Fruit fly (Drosophila melanogaster) whole organism, embryonic: Measurements from ENCODE around the gene PIG-Q.
A peak's percentile ranks its signal among the peaks of the same experiment; 100 is the strongest.

Source experiments
- ATbp ChIP-seq: fragments of 200-800 bp; sonication (Bioruptor generic); optimal IDR thresholded peaks from 2 replicates; lab custom pipeline; 2017; ENCODE audit warnings: missing biosample characterization, mild to moderate bottlenecking, missing genetic modification characterization, missing genetic modification reagents
- Ada2b ChIP-seq: fragments of 200-800 bp; sonication (Bioruptor generic); IDR thresholded peaks from 2 replicates; pipeline ENCODE4 v1.3.6; 2022; ENCODE audit warnings: missing biosample characterization, missing genetic modification characterization
- Antp ChIP-seq: fragments of 200-800 bp; sonication (Bioruptor generic); optimal IDR thresholded peaks from 3 replicates; lab custom pipeline; 2016; ENCODE audit warnings: missing biosample characterization, missing genetic modification characterization
- Atf3 ChIP-seq: fragments of 200-800 bp; sonication (Bioruptor generic); optimal IDR thresholded peaks from 3 replicates; lab custom pipeline; 2016; ENCODE audit warnings: missing biosample characterization, missing genetic modification characterization
- CG10267 ChIP-seq: fragments of 200-800 bp; sonication (Bioruptor generic); optimal IDR thresholded peaks from 2 replicates; lab custom pipeline; 2018; ENCODE audit warnings: missing biosample characterization, mild to moderate bottlenecking, missing genetic modification characterization, moderate library complexity
- CG10366 ChIP-seq: fragments of 200-800 bp; sonication (Bioruptor generic); IDR thresholded peaks from 2 replicates; pipeline ENCODE4 v1.3.6; 2022; ENCODE audit warnings: missing biosample characterization, missing genetic modification characterization
- CG11456 ChIP-seq: fragments of 200-800 bp; sonication (Bioruptor generic); IDR thresholded peaks from 3 replicates; pipeline ENCODE4 v1.3.6; 2022; ENCODE audit warnings: missing biosample characterization, missing genetic modification characterization
- CG13624 ChIP-seq: fragments of 200-800 bp; sonication (Bioruptor generic); optimal IDR thresholded peaks from 2 replicates; lab custom pipeline; 2016; ENCODE audit warnings: missing biosample characterization, missing genetic modification characterization
- CG14014 ChIP-seq: fragments of 200-800 bp; sonication (Bioruptor generic); IDR thresholded peaks from 2 replicates; pipeline ENCODE4 v1.3.6; 2022; ENCODE audit warnings: missing biosample characterization, missing genetic modification characterization
- CG17361 ChIP-seq: fragments of 200-800 bp; sonication (Bioruptor generic); IDR thresholded peaks from 3 replicates; pipeline ENCODE4 v1.3.6; 2022; ENCODE audit warnings: missing biosample characterization, missing genetic modification characterization
- CG31365 ChIP-seq: fragments of 200-800 bp; sonication (Bioruptor generic); optimal IDR thresholded peaks from 2 replicates; lab custom pipeline; 2018; ENCODE audit warnings: missing biosample characterization, mild to moderate bottlenecking, missing genetic modification characterization
- CG32532 ChIP-seq: fragments of 200-800 bp; sonication (Bioruptor generic); IDR thresholded peaks from 2 replicates; pipeline ENCODE4 v1.3.6; 2022; ENCODE audit warnings: missing biosample characterization, missing genetic modification characterization
- CG32767 ChIP-seq: fragments of 200-800 bp; sonication (Bioruptor generic); IDR thresholded peaks from 2 replicates; pipeline ENCODE4 v1.3.6; 2022; ENCODE audit warnings: missing biosample characterization, missing genetic modification characterization
- CG33557 ChIP-seq: fragments of 200-800 bp; sonication (Bioruptor generic); optimal IDR thresholded peaks from 2 replicates; lab custom pipeline; 2019; ENCODE audit warnings: missing biosample characterization, mild to moderate bottlenecking, missing genetic modification characterization, moderate library complexity
- CG34422 ChIP-seq: fragments of 200-800 bp; sonication (Bioruptor generic); IDR thresholded peaks from 3 replicates; pipeline ENCODE4 v1.3.6; 2022; ENCODE audit warnings: missing biosample characterization, missing genetic modification characterization
- CG4328 ChIP-seq: fragments of 200-800 bp; sonication (Bioruptor generic); optimal IDR thresholded peaks from 3 replicates; lab custom pipeline; 2017; ENCODE audit warnings: missing biosample characterization, missing genetic modification reagents, missing genetic modification characterization
- CG4424 ChIP-seq: fragments of 200-800 bp; sonication (Bioruptor generic); optimal IDR thresholded peaks from 3 replicates; lab custom pipeline; 2016; ENCODE audit warnings: missing biosample characterization, missing genetic modification characterization
- CG6791 ChIP-seq: fragments of 200-800 bp; sonication (Bioruptor generic); IDR thresholded peaks from 3 replicates; pipeline ENCODE4 v1.3.6; 2022; ENCODE audit warnings: missing biosample characterization, missing genetic modification characterization; ENCODE audit not compliant: partially characterized antibody
- CG6854 ChIP-seq: fragments of 200-800 bp; sonication (Bioruptor generic); optimal IDR thresholded peaks from 3 replicates; lab custom pipeline; 2017; ENCODE audit warnings: missing biosample characterization, mild to moderate bottlenecking, missing genetic modification characterization
- CG7839 ChIP-seq: fragments of 200-800 bp; sonication (Bioruptor generic); optimal IDR thresholded peaks from 3 replicates; lab custom pipeline; 2018; ENCODE audit warnings: missing biosample characterization, mild to moderate bottlenecking, missing genetic modification characterization, moderate library complexity
- CG8944 ChIP-seq: fragments of 200-800 bp; sonication (Bioruptor generic); optimal IDR thresholded peaks from 3 replicates; lab custom pipeline; 2016; ENCODE audit warnings: missing biosample characterization, missing genetic modification characterization
- D ChIP-seq, 2 experiments: fragments of 200-800 bp in 1 of 2; fragments of >200 bp in 1 of 2; sonication (Bioruptor generic) in 1 of 2; optimal IDR thresholded peaks; 2 replicates in 1 of 2; 3 replicates in 1 of 2; lab custom pipeline; 2017; ENCODE audit warnings: mild to moderate bottlenecking in 1 of 2, missing biosample characterization in 1 of 2, missing genetic modification characterization in 1 of 2, missing genetic modification reagents in 1 of 2
- Deaf1 ChIP-seq: fragments of 200-800 bp; optimal IDR thresholded peaks from 3 replicates; lab custom pipeline; 2019; ENCODE audit warnings: missing biosample characterization, mild to moderate bottlenecking, missing genetic modification characterization, moderate library complexity
- Dp ChIP-seq: fragments of 200-800 bp; sonication (Bioruptor generic); optimal IDR thresholded peaks from 2 replicates; lab custom pipeline; 2018; ENCODE audit warnings: missing biosample characterization, mild to moderate bottlenecking, missing genetic modification characterization, moderate library complexity
- H2.0 ChIP-seq: fragments of 200-800 bp; sonication (Bioruptor generic); IDR thresholded peaks from 2 replicates; pipeline ENCODE4 v1.3.6; 2022; ENCODE audit warnings: missing biosample characterization, missing genetic modification characterization
- Hey ChIP-seq: fragments of 200-800 bp; sonication (Bioruptor generic); optimal IDR thresholded peaks from 3 replicates; lab custom pipeline; 2018; ENCODE audit warnings: missing biosample characterization, mild to moderate bottlenecking, missing genetic modification characterization
- Poxn ChIP-seq: fragments of 200-800 bp; sonication (Bioruptor generic); IDR thresholded peaks from 2 replicates; pipeline ENCODE4 v1.3.6; 2022; ENCODE audit warnings: missing biosample characterization, missing genetic modification characterization
- Ptx1 ChIP-seq: fragments of 200-800 bp; sonication (Bioruptor generic); IDR thresholded peaks from 2 replicates; pipeline ENCODE4 v1.3.6; 2022; ENCODE audit warnings: missing biosample characterization, missing genetic modification characterization
- Rfx ChIP-seq: fragments of 200-800 bp; sonication (Bioruptor generic); IDR thresholded peaks from 2 replicates; pipeline ENCODE4 v1.3.6; 2022; ENCODE audit warnings: missing biosample characterization, missing genetic modification characterization
- Stat92E ChIP-seq, 3 experiments: fragments of >200 bp in 2 of 3; fragments of 200-800 bp in 1 of 3; sonication (Bioruptor generic) in 1 of 3; optimal IDR thresholded peaks; 2 replicates each; lab custom pipeline; 2017 to 2019; ENCODE audit warnings: missing biosample characterization in 3 of 3, missing genetic modification characterization in 3 of 3, mild to moderate bottlenecking in 1 of 3, moderate library complexity in 1 of 3
- bigmax ChIP-seq: fragments of 200-800 bp; sonication (Bioruptor generic); optimal IDR thresholded peaks from 2 replicates; lab custom pipeline; 2018; ENCODE audit warnings: missing biosample characterization, mild to moderate bottlenecking, missing genetic modification characterization
- bowl ChIP-seq: fragments of 200-800 bp; sonication (Bioruptor generic); IDR thresholded peaks from 2 replicates; pipeline ENCODE4 v1.3.6; 2022; ENCODE audit warnings: missing biosample characterization, missing genetic modification characterization
- crc ChIP-seq: fragments of 200-800 bp; sonication (Bioruptor generic); optimal IDR thresholded peaks from 2 replicates; lab custom pipeline; 2016; ENCODE audit warnings: missing biosample characterization, missing genetic modification characterization
- ems ChIP-seq: fragments of 200-800 bp; sonication (Bioruptor generic); optimal IDR thresholded peaks from 3 replicates; lab custom pipeline; 2016; ENCODE audit warnings: missing biosample characterization, missing genetic modification characterization
- esg ChIP-seq: fragments of 200-800 bp; sonication (Bioruptor generic); conservative IDR thresholded peaks from 2 replicates; pipeline ENCODE4 v1.3.6; 2022; ENCODE audit warnings: missing biosample characterization, missing genetic modification characterization
- fd102C ChIP-seq: fragments of 200-800 bp; sonication (Bioruptor generic); optimal IDR thresholded peaks from 2 replicates; lab custom pipeline; 2018; ENCODE audit warnings: missing biosample characterization, mild to moderate bottlenecking, missing genetic modification characterization, moderate library complexity
- fru ChIP-seq: fragments of >200 bp; optimal IDR thresholded peaks from 2 replicates; lab custom pipeline; 2017
- fu2 ChIP-seq: fragments of 200-800 bp; sonication (Bioruptor generic); optimal IDR thresholded peaks from 2 replicates; lab custom pipeline; 2016; ENCODE audit warnings: missing biosample characterization, missing genetic modification characterization
- gsb-n ChIP-seq: fragments of 200-800 bp; sonication (Bioruptor generic); optimal IDR thresholded peaks from 3 replicates; lab custom pipeline; 2018; ENCODE audit warnings: missing biosample characterization, mild to moderate bottlenecking, missing genetic modification characterization
- mam ChIP-seq: fragments of 200-800 bp; sonication (Bioruptor generic); optimal IDR thresholded peaks from 3 replicates; lab custom pipeline; 2016; ENCODE audit warnings: missing biosample characterization, missing genetic modification characterization
- p53 ChIP-seq: fragments of 200-800 bp; sonication (Bioruptor generic); optimal IDR thresholded peaks from 2 replicates; lab custom pipeline; 2016; ENCODE audit warnings: missing biosample characterization, missing genetic modification characterization
- peb ChIP-seq: fragments of 200-800 bp; sonication (Bioruptor generic); IDR thresholded peaks from 2 replicates; pipeline ENCODE4 v1.3.6; 2022; ENCODE audit warnings: missing biosample characterization, missing genetic modification characterization
- repo ChIP-seq: fragments of 200-800 bp; sonication (Bioruptor generic); optimal IDR thresholded peaks from 2 replicates; lab custom pipeline; 2016; ENCODE audit warnings: missing biosample characterization, missing genetic modification characterization
- sima ChIP-seq: fragments of 200-800 bp; sonication (Bioruptor generic); optimal IDR thresholded peaks from 2 replicates; lab custom pipeline; 2016; ENCODE audit warnings: missing biosample characterization, missing genetic modification characterization
- so ChIP-seq: fragments of 200-800 bp; sonication (Bioruptor generic); IDR thresholded peaks from 3 replicates; pipeline ENCODE4 v1.3.6; 2022; ENCODE audit warnings: missing biosample characterization, missing genetic modification characterization
- tin ChIP-seq: fragments of 200-800 bp; sonication (Bioruptor generic); optimal IDR thresholded peaks from 3 replicates; lab custom pipeline; 2016; ENCODE audit warnings: missing biosample characterization, missing genetic modification characterization
- tll ChIP-seq, 2 experiments: fragments of 200-800 bp in 1 of 2; fragments of >200 bp in 1 of 2; sonication (Bioruptor generic) in 1 of 2; optimal IDR thresholded peaks; 2 replicates each; lab custom pipeline; 2017 to 2019; ENCODE audit warnings: missing biosample characterization in 2 of 2, missing genetic modification characterization in 2 of 2, mild to moderate bottlenecking in 1 of 2, moderate library complexity in 1 of 2
- wor ChIP-seq: fragments of 200-800 bp; sonication (Bioruptor generic); IDR thresholded peaks from 2 replicates; pipeline ENCODE4 v1.3.6; 2022; ENCODE audit warnings: missing biosample characterization, missing genetic modification characterization
- z ChIP-seq: fragments of 200-800 bp; sonication (Bioruptor generic); IDR thresholded peaks from 3 replicates; pipeline ENCODE4 v1.3.6; 2022; ENCODE audit warnings: missing biosample characterization, missing genetic modification characterization
- zfh2 ChIP-seq: fragments of 200-800 bp; sonication (Bioruptor generic); optimal IDR thresholded peaks from 2 replicates; lab custom pipeline; 2016; ENCODE audit warnings: missing biosample characterization, missing genetic modification characterization

PIG-Q gene

DNA sequence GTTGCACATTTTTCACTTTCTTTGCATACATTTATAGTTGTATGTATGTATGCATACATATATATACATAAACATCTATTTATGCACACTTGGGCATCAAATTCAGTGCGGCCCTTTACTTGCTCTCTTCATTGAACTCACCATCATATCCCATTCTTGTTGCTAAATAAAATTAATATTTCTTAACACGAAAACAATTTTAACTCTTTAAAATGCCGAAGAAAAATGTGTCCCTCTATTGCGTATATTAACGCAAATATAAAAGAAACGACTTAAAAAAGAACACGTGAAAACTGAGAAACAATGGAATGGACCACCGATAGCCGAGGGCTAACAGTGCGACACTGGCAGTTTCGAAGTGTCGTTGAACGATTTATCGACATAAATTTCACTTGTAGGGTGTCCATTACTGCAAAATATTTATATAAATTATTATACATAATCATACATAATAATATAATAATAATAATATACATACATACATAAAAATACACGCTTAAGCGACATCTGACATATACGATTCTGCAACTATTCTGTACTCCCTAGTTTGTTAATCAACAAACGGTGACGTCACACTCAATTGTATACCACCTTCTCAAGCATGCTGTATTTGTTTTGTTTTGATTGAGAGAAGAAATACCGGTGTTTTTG lies at the start of gene PIG-Q, which contains the start of gene U2af50 (continued):
- TF ChIP-seq Atf3 (GFP tag; lab: Kevin White, UChicago), result peak; percentile 51
- TF ChIP-seq CG4328 (GFP tag; lab: Kevin White, UChicago), result peak; percentile 82
- no peak for TF ChIP-seq CG11456 (GFP tag; lab: Robert Waterston, UW)
- peak in 1 of 2 experiments; percentile 48 for TF ChIP-seq tll (GFP tag; optimal IDR thresholded peaks at IDR 0.05; lab: Kevin White, UChicago)
- peak; percentile 93 for TF ChIP-seq Rfx (GFP tag; lab: Robert Waterston, UW)
- no peak; the same call in 1 of the 2 replicates for TF ChIP-seq CG10366 (GFP tag; lab: Robert Waterston, UW)
- peak; percentile 79 for TF ChIP-seq CG6854
- peak; percentile 72 for TF ChIP-seq Antp
- peak; percentile 77 for TF ChIP-seq mam (GFP tag; lab: Kevin White, UChicago)
- peak; percentile 94 for TF ChIP-seq CG32532 (GFP tag; lab: Robert Waterston, UW)
- peak; percentile 46 for TF ChIP-seq ems
- no peak for TF ChIP-seq sima (GFP tag; lab: Kevin White, UChicago)
- TF ChIP-seq CG32767 (GFP tag; lab: Robert Waterston, UW), result peak; percentile 90
- TF ChIP-seq tin (GFP tag; lab: Kevin White, UChicago), result peak; percentile 89
- peak; percentile 67 for TF ChIP-seq zfh2 (GFP tag; lab: Kevin White, UChicago)
- no peak for TF ChIP-seq p53
- TF ChIP-seq Ada2b (GFP tag; lab: Robert Waterston, UW), result peak; percentile 93
- peak; percentile 43 for TF ChIP-seq CG13624 (GFP tag; lab: Kevin White, UChicago)
- TF ChIP-seq so, result peak; percentile 93; the same call in 2 of the 3 replicates
- peak; percentile 89 for TF ChIP-seq ATbp (GFP tag; lab: Kevin White, UChicago)
- no peak for TF ChIP-seq CG31365
- TF ChIP-seq CG34422 (GFP tag; lab: Robert Waterston, UW), result peak; percentile 95; the same call in 1 of the 3 replicates
- peak; percentile 78 for TF ChIP-seq Deaf1 (tag; lab: Kevin White, UChicago)
- no peak for TF ChIP-seq repo
- TF ChIP-seq Ptx1, result peak; percentile 95
- TF ChIP-seq crc (GFP tag; lab: Kevin White, UChicago), result no peak
- peak; percentile 89 for TF ChIP-seq CG4424
- TF ChIP-seq CG6791 (GFP tag; lab: Robert Waterston, UW), result peak; percentile 26; the same call in 1 of the 3 replicates
- TF ChIP-seq CG17361 (GFP tag; lab: Robert Waterston, UW), result peak; percentile 97
- TF ChIP-seq fru (lab: Kevin White, UChicago), result no peak
- TF ChIP-seq CG8944, result peak; percentile 65
- peak in 1 of 3 experiments; percentile 44 for TF ChIP-seq Stat92E (GFP tag; optimal IDR thresholded peaks at IDR 0.05; lab: Kevin White, UChicago)
- TF ChIP-seq D (optimal IDR thresholded peaks at IDR 0.05; lab: Kevin White, UChicago), result no peak
- peak; percentile 92 for TF ChIP-seq D (GFP tag; optimal IDR thresholded peaks at IDR 0.05; lab: Kevin White, UChicago)
- peak; percentile 92 for TF ChIP-seq CG14014 (GFP tag; lab: Robert Waterston, UW)
- TF ChIP-seq esg (GFP tag; lab: Robert Waterston, UW), result peak; percentile 90
- peak; percentile 64; the same call in 1 of the 2 replicates for TF ChIP-seq bowl
- peak; percentile 90 for TF ChIP-seq H2.0 (GFP tag; lab: Robert Waterston, UW)
- no peak for TF ChIP-seq gsb-n (tag; lab: Kevin White, UChicago)
- peak; percentile 78 for TF ChIP-seq peb (GFP tag; lab: Robert Waterston, UW)
- peak; percentile 91 for TF ChIP-seq CG33557 (GFP tag; lab: Kevin White, UChicago)
- TF ChIP-seq Hey (tag; lab: Kevin White, UChicago), result no peak
- TF ChIP-seq Dp (GFP tag; lab: Kevin White, UChicago), result peak; percentile 17
- peak; percentile 68 for TF ChIP-seq Poxn (GFP tag; lab: Robert Waterston, UW)
- peak; percentile 64 for TF ChIP-seq fd102C (GFP tag; lab: Kevin White, UChicago)
- TF ChIP-seq CG7839, result peak; percentile 96
- no peak for TF ChIP-seq z (GFP tag; lab: Robert Waterston, UW)
- peak; percentile 83; the same call in 1 of the 2 replicates for TF ChIP-seq wor (GFP tag; lab: Robert Waterston, UW)
- peak; percentile 52 for TF ChIP-seq fu2 (GFP tag; lab: Kevin White, UChicago)
- TF ChIP-seq CG10267 (tag; lab: Kevin White, UChicago), result peak; percentile 87
- peak; percentile 15 for TF ChIP-seq bigmax (GFP tag; lab: Kevin White, UChicago)
